Worm (Caenorhabditis elegans): ENCODE data around the gene nhr-36.

- TF ChIP-seq aly-1 (tag; optimal IDR thresholded peaks at IDR 0.05) (no peak), hmbx-1 (tag; optimal IDR thresholded peaks at IDR 0.05) (no peak), sea-1 (GFP tag; conservative IDR thresholded peaks at IDR 0.05) (no peak), flt-1 (GFP tag; IDR thresholded peaks at IDR 0.05) (no peak), ceh-13 (GFP tag; optimal IDR thresholded peaks at IDR 0.05) (no peak), F13C5.2 (tag; optimal IDR thresholded peaks at IDR 0.05) (no peak), B0310.2 (tag; optimal IDR thresholded peaks at IDR 0.05) (no peak)
Observed at ce11 chrV:9266399-9266798, 5.0 kb upstream of the nhr-36 start, which contains the start of gene slc-17.7.

Measured in whole organism, early embryonic.